Worm (Caenorhabditis elegans) whole organism, L2 larva: Measurements from ENCODE around the gene clec-71.

ENCODE experiments used
- ZK546.5 ChIP-seq: sonication (generic microtip); optimal IDR thresholded peaks from 2 replicates; lab custom pipeline; 2017; ENCODE audit warnings: missing biosample characterization, missing genetic modification characterization
- ama-1 ChIP-seq: fragments of 150-350 bp; optimal IDR thresholded peaks from 2 replicates; lab custom pipeline; 2018; ENCODE audit warnings: inconsistent platforms
- ceh-82 ChIP-seq: fragments of 150-350 bp; optimal IDR thresholded peaks from 2 replicates; lab custom pipeline; 2014; ENCODE audit warnings: missing biosample characterization, missing genetic modification characterization
- lsy-2 ChIP-seq, 2 experiments: fragments of 150-350 bp in 1 of 2; sonication (generic microtip) in 1 of 2; optimal IDR thresholded peaks; 2 replicates each; lab custom pipeline; 2014 to 2017; ENCODE audit warnings: missing biosample characterization in 2 of 2, missing genetic modification characterization in 2 of 2
- nhr-11 ChIP-seq: fragments of 150-350 bp; optimal IDR thresholded peaks from 2 replicates; lab custom pipeline; 2014; ENCODE audit warnings: missing biosample characterization, missing genetic modification characterization
- nhr-129 ChIP-seq: fragments of 150-350 bp; optimal IDR thresholded peaks from 2 replicates; lab custom pipeline; 2014; ENCODE audit warnings: missing biosample characterization, missing genetic modification characterization
- unc-62 ChIP-seq: fragments of 150-350 bp; optimal IDR thresholded peaks from 2 replicates; lab custom pipeline; 2014; ENCODE audit warnings: missing biosample characterization, missing genetic modification reagents, missing genetic modification characterization
- zag-1 ChIP-seq: fragments of 150-350 bp; optimal IDR thresholded peaks from 2 replicates; lab custom pipeline; 2014; ENCODE audit warnings: missing biosample characterization, missing genetic modification characterization
- ztf-11 ChIP-seq: sonication (generic microtip); optimal IDR thresholded peaks from 2 replicates; lab custom pipeline; 2017; ENCODE audit warnings: missing biosample characterization, missing genetic modification characterization

- TF ChIP-seq lsy-2 (tag; optimal IDR thresholded peaks at IDR 0.05; lab: Kevin White, UChicago) = no peak
- no peak for TF ChIP-seq ama-1 (lab: Kevin White, UChicago)
- no peak for TF ChIP-seq nhr-11 (tag; lab: Kevin White, UChicago)
- TF ChIP-seq ZK546.5 (tag; lab: Kevin White, UChicago) = no peak
- no peak for TF ChIP-seq nhr-129
- no peak for TF ChIP-seq zag-1
- no peak for TF ChIP-seq ceh-82 (tag; lab: Kevin White, UChicago)
- no peak for TF ChIP-seq ztf-11 (tag; lab: Kevin White, UChicago)
- no peak for TF ChIP-seq unc-62
These were observed 42.5 kb upstream of the clec-71 start, which contains the start of gene dct-8 for ce11 chrIV:3894770-3895169.
